Fruit fly (Drosophila melanogaster): ENCODE results near the gene Myo61F.
A peak's percentile ranks its signal among the peaks of the same experiment; 100 is the strongest.

Myo61F gene

dm6 chr3L:1295693-1296092, 22.6 kb upstream of the Myo61F start, which contains the start of gene Rabex-5 (continued):
- TF ChIP-seq CG10959 (GFP tag; IDR thresholded peaks at IDR 0.05): no peak
- TF ChIP-seq stc (GFP tag; IDR thresholded peaks at IDR 0.05): no peak
- TF ChIP-seq CG1233 (GFP tag; optimal IDR thresholded peaks at IDR 0.05): no peak
- no peak for TF ChIP-seq CG4820 (GFP tag; optimal IDR thresholded peaks at IDR 0.05)
- no peak for TF ChIP-seq CG9817 (tag; optimal IDR thresholded peaks at IDR 0.05)
- TF ChIP-seq CG30431 (GFP tag; optimal IDR thresholded peaks at IDR 0.05): no peak
- TF ChIP-seq bigmax (GFP tag; optimal IDR thresholded peaks at IDR 0.05): no peak
- TF ChIP-seq caup (GFP tag; optimal IDR thresholded peaks at IDR 0.05; ENCODE audit: severe bottlenecking): no peak
- no peak for TF ChIP-seq Sox102F (GFP tag; optimal IDR thresholded peaks at IDR 0.05)
- TF ChIP-seq ssp (GFP tag; IDR thresholded peaks at IDR 0.05): no peak
- TF ChIP-seq Poxn (GFP tag; IDR thresholded peaks at IDR 0.05): no peak
- peak; percentile 71; the same call in 1 of the 2 replicates for TF ChIP-seq slbo (GFP tag; IDR thresholded peaks at IDR 0.05)
- TF ChIP-seq da (GFP tag; optimal IDR thresholded peaks at IDR 0.05): no peak
- no peak for TF ChIP-seq B-H1 (GFP tag; IDR thresholded peaks at IDR 0.05)
- TF ChIP-seq amos (GFP tag; IDR thresholded peaks at IDR 0.05; ENCODE audit: partially characterized antibody): peak; percentile 92
- no peak for TF ChIP-seq CG11398 (GFP tag; optimal IDR thresholded peaks at IDR 0.05)
- TF ChIP-seq Taf1 (GFP tag; IDR thresholded peaks at IDR 0.05): no peak
- no peak for TF ChIP-seq CG6813 (GFP tag; optimal IDR thresholded peaks at IDR 0.05)
- TF ChIP-seq unpg (GFP tag; optimal IDR thresholded peaks at IDR 0.05): peak; percentile 6
- peak; percentile 19 for TF ChIP-seq CG4424 (GFP tag; optimal IDR thresholded peaks at IDR 0.05)
- no peak for TF ChIP-seq otp (GFP tag; IDR thresholded peaks at IDR 0.05)
- TF ChIP-seq z (GFP tag; IDR thresholded peaks at IDR 0.05): no peak
- no peak for TF ChIP-seq schlank (tag; optimal IDR thresholded peaks at IDR 0.05)
- no peak for TF ChIP-seq Mes4 (GFP tag; optimal IDR thresholded peaks at IDR 0.05)
- TF ChIP-seq Sry-β (GFP tag; optimal IDR thresholded peaks at IDR 0.05): peak; percentile 74
- no peak for TF ChIP-seq Dfd (GFP tag; optimal IDR thresholded peaks at IDR 0.05)
- peak; percentile 46 for TF ChIP-seq CG17186 (GFP tag; optimal IDR thresholded peaks at IDR 0.05)
- no peak; the same call in 1 of the 2 replicates for TF ChIP-seq Xrp1 (GFP tag; IDR thresholded peaks at IDR 0.05)
- no peak for TF ChIP-seq Blimp-1 (GFP tag; optimal IDR thresholded peaks at IDR 0.05)
- no peak for TF ChIP-seq lab (GFP tag; optimal IDR thresholded peaks at IDR 0.05)
- TF ChIP-seq mirr (GFP tag; optimal IDR thresholded peaks at IDR 0.05): no peak
- no peak for TF ChIP-seq TFAM (GFP tag; optimal IDR thresholded peaks at IDR 0.05)
- TF ChIP-seq zen2 (GFP tag; IDR thresholded peaks at IDR 0.05; ENCODE audit: partially characterized antibody): peak; percentile 39; the same call in 1 of the 3 replicates
- no peak for TF ChIP-seq sr (GFP tag; IDR thresholded peaks at IDR 0.05)
- no peak for TF ChIP-seq CG14965 (GFP tag; optimal IDR thresholded peaks at IDR 0.05; ENCODE audit: borderline replicate concordance)
- TF ChIP-seq C15 (GFP tag; IDR thresholded peaks at IDR 0.05): no peak
- no peak for TF ChIP-seq HLHmδ (GFP tag; optimal IDR thresholded peaks at IDR 0.05)
- peak; percentile 35 for TF ChIP-seq az2 (GFP tag; optimal IDR thresholded peaks at IDR 0.05)
- TF ChIP-seq pb (GFP tag; optimal IDR thresholded peaks at IDR 0.05): no peak
- TF ChIP-seq CG4854 (GFP tag; optimal IDR thresholded peaks at IDR 0.05): no peak
- TF ChIP-seq CG18011 (GFP tag; optimal IDR thresholded peaks at IDR 0.05): no peak
- TF ChIP-seq trh (GFP tag; optimal IDR thresholded peaks at IDR 0.05): no peak
- no peak for TF ChIP-seq CG15479 (GFP tag; optimal IDR thresholded peaks at IDR 0.05)
- no peak for TF ChIP-seq ham (GFP tag; IDR thresholded peaks at IDR 0.05)
- TF ChIP-seq CG11085 (GFP tag; IDR thresholded peaks at IDR 0.05): no peak
- peak; percentile 78 for TF ChIP-seq HmgZ (tag; optimal IDR thresholded peaks at IDR 0.05)
- peak; percentile 65 for TF ChIP-seq her (GFP tag; optimal IDR thresholded peaks at IDR 0.05)
- no peak for TF ChIP-seq CG15073 (GFP tag; optimal IDR thresholded peaks at IDR 0.05)
- no peak for TF ChIP-seq CG3407 (GFP tag; optimal IDR thresholded peaks at IDR 0.05)
- TF ChIP-seq gt (GFP tag; IDR thresholded peaks at IDR 0.05): no peak
- no peak for TF ChIP-seq lbe (GFP tag; optimal IDR thresholded peaks at IDR 0.05)
- peak; percentile 78 for TF ChIP-seq CG34224 (GFP tag; IDR thresholded peaks at IDR 0.05; ENCODE audit: partially characterized antibody)

Data from whole organism, embryonic.